Worm (Caenorhabditis elegans): Measurements from ENCODE around the gene clpp-1.

DNA sequence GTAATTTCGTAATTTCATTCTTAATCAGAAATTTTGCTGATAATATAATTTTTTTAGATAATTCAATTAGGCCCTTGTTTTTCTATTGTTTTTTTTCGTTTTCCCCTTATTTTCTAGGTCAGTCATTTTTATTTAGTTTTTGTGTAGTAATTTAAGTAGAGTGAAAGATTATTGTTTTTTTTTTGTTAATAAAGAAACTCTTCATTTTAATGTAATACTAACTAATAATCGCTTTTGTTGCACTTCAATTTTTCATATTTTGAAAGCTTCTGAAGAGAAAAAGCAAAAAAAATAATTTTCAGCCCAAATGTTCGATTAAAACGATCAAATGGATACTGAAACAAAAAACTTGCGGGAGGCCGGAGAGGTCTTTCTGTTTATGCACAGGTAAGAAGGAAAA lies 51.7 kb downstream of the clpp-1 start, which contains the start of gene F54B3.1:
- TF ChIP-seq mdl-1 (tag; optimal IDR thresholded peaks at IDR 0.05) (no peak), lsy-2 (tag; optimal IDR thresholded peaks at IDR 0.05) (no peak), nhr-25 (tag; optimal IDR thresholded peaks at IDR 0.05) (no peak), ceh-16 (tag; optimal IDR thresholded peaks at IDR 0.05) (no peak), lin-39 (tag; optimal IDR thresholded peaks at IDR 0.05) (no peak)
